Fruit fly (Drosophila melanogaster) whole organism, prepupa: ENCODE results near the gene CG46383.

Source experiments
- Blimp-1 ChIP-seq: fragments of 200-800 bp; sonication (Bioruptor generic); optimal IDR thresholded peaks from 3 replicates; lab custom pipeline; 2017; ENCODE audit warnings: missing biosample characterization, missing genetic modification characterization, mild to moderate bottlenecking, moderate library complexity, missing genetic modification reagents
- CG11294 ChIP-seq: fragments of 200-800 bp; sonication (Bioruptor generic); IDR thresholded peaks from 2 replicates; pipeline ENCODE4 v1.3.6; 2022; ENCODE audit warnings: missing biosample characterization, missing genetic modification characterization
- CG11762 ChIP-seq: fragments of 200-800 bp; sonication (Bioruptor generic); optimal IDR thresholded peaks from 3 replicates; lab custom pipeline; 2016; ENCODE audit warnings: missing biosample characterization, missing genetic modification characterization; ENCODE audit not compliant: insufficient read depth
- CG11902 ChIP-seq: fragments of 200-800 bp; sonication (Bioruptor generic); optimal IDR thresholded peaks from 3 replicates; lab custom pipeline; 2016; ENCODE audit warnings: missing biosample characterization, missing genetic modification characterization
- CG15336 ChIP-seq: fragments of 200-800 bp; sonication (Bioruptor generic); IDR thresholded peaks from 2 replicates; pipeline ENCODE4 v1.3.6; 2022; ENCODE audit warnings: missing biosample characterization, missing genetic modification characterization
- CG16779 ChIP-seq: fragments of 200-800 bp; sonication (Bioruptor generic); optimal IDR thresholded peaks from 3 replicates; lab custom pipeline; 2017; ENCODE audit warnings: missing biosample characterization, mild to moderate bottlenecking, missing genetic modification characterization
- CG3032 ChIP-seq: fragments of 200-800 bp; optimal IDR thresholded peaks from 2 replicates; lab custom pipeline; 2019; ENCODE audit warnings: missing biosample characterization, mild to moderate bottlenecking, missing genetic modification characterization, moderate library complexity
- CG31627 ChIP-seq: fragments of 200-800 bp; sonication (Bioruptor generic); optimal IDR thresholded peaks from 3 replicates; lab custom pipeline; 2016; ENCODE audit warnings: missing biosample characterization, missing genetic modification characterization
- CG34406 ChIP-seq: fragments of 200-800 bp; sonication (Bioruptor generic); optimal IDR thresholded peaks from 3 replicates; lab custom pipeline; 2016; ENCODE audit warnings: missing biosample characterization, missing genetic modification characterization
- CG3919 ChIP-seq: fragments of 200-800 bp; sonication (Bioruptor generic); optimal IDR thresholded peaks from 3 replicates; lab custom pipeline; 2016; ENCODE audit warnings: missing biosample characterization, missing genetic modification characterization
- CG6163 ChIP-seq: fragments of 200-800 bp; sonication (Bioruptor generic); IDR thresholded peaks from 3 replicates; pipeline ENCODE4 v1.3.6; 2022; ENCODE audit warnings: missing biosample characterization, missing genetic modification characterization
- CG6276 ChIP-seq: fragments of 200-800 bp; sonication (Bioruptor generic); optimal IDR thresholded peaks from 2 replicates; lab custom pipeline; 2017; ENCODE audit warnings: missing biosample characterization, mild to moderate bottlenecking, missing genetic modification characterization
- CG6808 ChIP-seq: fragments of 200-800 bp; sonication (Bioruptor generic); optimal IDR thresholded peaks from 3 replicates; lab custom pipeline; 2017; ENCODE audit warnings: missing biosample characterization, missing genetic modification characterization, mild to moderate bottlenecking, moderate library complexity, missing genetic modification reagents
- CG6854 ChIP-seq: fragments of 200-800 bp; sonication (Bioruptor generic); optimal IDR thresholded peaks from 2 replicates; lab custom pipeline; 2017; ENCODE audit warnings: missing biosample characterization, mild to moderate bottlenecking, missing genetic modification characterization
- CG7368 ChIP-seq: fragments of 200-800 bp; sonication (Bioruptor generic); optimal IDR thresholded peaks from 3 replicates; lab custom pipeline; 2016; ENCODE audit warnings: missing biosample characterization, missing genetic modification characterization
- CG8119 ChIP-seq: fragments of 200-800 bp; sonication (Bioruptor generic); IDR thresholded peaks from 3 replicates; pipeline ENCODE4 v1.3.6; 2022; ENCODE audit warnings: missing biosample characterization, missing genetic modification characterization
- CG8319 ChIP-seq: fragments of 200-800 bp; sonication (Bioruptor generic); optimal IDR thresholded peaks from 3 replicates; lab custom pipeline; 2016; ENCODE audit warnings: missing biosample characterization, missing genetic modification characterization
- CG8632 ChIP-seq: fragments of 200-800 bp; sonication (Bioruptor generic); optimal IDR thresholded peaks from 3 replicates; lab custom pipeline; 2016; ENCODE audit warnings: missing biosample characterization, missing genetic modification characterization
- CG9139 ChIP-seq: fragments of 200-800 bp; sonication (Bioruptor generic); optimal IDR thresholded peaks from 3 replicates; lab custom pipeline; 2017; ENCODE audit warnings: missing biosample characterization, mild to moderate bottlenecking, missing genetic modification characterization
- Eip78C ChIP-seq: fragments of 200-800 bp; sonication (Bioruptor generic); peaks from one replicate; lab custom pipeline; 2016; ENCODE audit warnings: missing biosample characterization, missing genetic modification characterization
- Eip93F ChIP-seq: fragments of 200-800 bp; sonication (Bioruptor generic); optimal IDR thresholded peaks from 2 replicates; lab custom pipeline; 2016; ENCODE audit warnings: missing biosample characterization, mild to moderate bottlenecking, missing genetic modification characterization
- Ets96B ChIP-seq: fragments of 200-800 bp; optimal IDR thresholded peaks from 2 replicates; lab custom pipeline; 2019; ENCODE audit warnings: missing biosample characterization, mild to moderate bottlenecking, missing genetic modification characterization, moderate library complexity
- Gug ChIP-seq: fragments of 200-800 bp; sonication (Bioruptor generic); IDR thresholded peaks from 2 replicates; pipeline ENCODE4 v1.3.6; 2022; ENCODE audit warnings: missing biosample characterization, missing genetic modification characterization
- Hr38 ChIP-seq: sonication (Bioruptor generic); optimal IDR thresholded peaks from 2 replicates; lab custom pipeline; 2016; ENCODE audit warnings: missing biosample characterization, missing genetic modification characterization
- Hr39 ChIP-seq: fragments of 200-800 bp; sonication (Bioruptor generic); optimal IDR thresholded peaks from 2 replicates; lab custom pipeline; 2016; ENCODE audit warnings: missing biosample characterization, missing genetic modification characterization
- Hr4 ChIP-seq: fragments of 200-800 bp; sonication (Bioruptor generic); optimal IDR thresholded peaks from 3 replicates; lab custom pipeline; 2016; ENCODE audit warnings: missing biosample characterization, missing genetic modification characterization
- Lpt ChIP-seq: fragments of 200-800 bp; sonication (Bioruptor generic); optimal IDR thresholded peaks from 3 replicates; lab custom pipeline; 2016; ENCODE audit warnings: missing biosample characterization, missing genetic modification characterization
- Met ChIP-seq: fragments of 200-800 bp; sonication (Bioruptor generic); optimal IDR thresholded peaks from 3 replicates; lab custom pipeline; 2016; ENCODE audit warnings: missing biosample characterization, missing genetic modification characterization
- Sox102F ChIP-seq: fragments of 200-800 bp; sonication (Bioruptor generic); optimal IDR thresholded peaks from 2 replicates; lab custom pipeline; 2016; ENCODE audit warnings: missing biosample characterization, mild to moderate bottlenecking, missing genetic modification characterization
- Sox14 ChIP-seq: fragments of 200-800 bp; sonication (Bioruptor generic); optimal IDR thresholded peaks from 3 replicates; lab custom pipeline; 2016; ENCODE audit warnings: missing biosample characterization, missing genetic modification characterization
- achi ChIP-seq: fragments of 200-800 bp; sonication (Bioruptor generic); optimal IDR thresholded peaks from 3 replicates; lab custom pipeline; 2016; ENCODE audit warnings: missing biosample characterization, missing genetic modification characterization
- acj6 ChIP-seq: fragments of 200-800 bp; sonication (Bioruptor generic); optimal IDR thresholded peaks from 3 replicates; lab custom pipeline; 2016; ENCODE audit warnings: missing biosample characterization, missing genetic modification characterization
- cyc ChIP-seq: fragments of 200-800 bp; sonication (Bioruptor generic); optimal IDR thresholded peaks from 3 replicates; lab custom pipeline; 2016; ENCODE audit warnings: missing biosample characterization, missing genetic modification characterization
- dsx ChIP-seq: fragments of 200-800 bp; optimal IDR thresholded peaks from 3 replicates; lab custom pipeline; 2019; ENCODE audit warnings: missing biosample characterization, mild to moderate bottlenecking, missing genetic modification characterization, moderate library complexity; ENCODE audit not compliant: poor library complexity, severe bottlenecking
- eg ChIP-seq: fragments of 200-800 bp; sonication (Bioruptor generic); IDR thresholded peaks from 3 replicates; pipeline ENCODE4 v1.3.6; 2022; ENCODE audit warnings: missing biosample characterization, missing genetic modification characterization
- esn ChIP-seq: fragments of 200-800 bp; sonication (Bioruptor generic); optimal IDR thresholded peaks from 2 replicates; lab custom pipeline; 2016; ENCODE audit warnings: missing biosample characterization, mild to moderate bottlenecking, missing genetic modification characterization, moderate library complexity
- fd85E ChIP-seq: fragments of 200-800 bp; sonication (Bioruptor generic); optimal IDR thresholded peaks from 3 replicates; lab custom pipeline; 2016; ENCODE audit warnings: missing biosample characterization, missing genetic modification characterization
- fkh ChIP-seq: fragments of 200-800 bp; sonication (Bioruptor generic); optimal IDR thresholded peaks from 3 replicates; lab custom pipeline; 2017; ENCODE audit warnings: missing biosample characterization, mild to moderate bottlenecking, missing genetic modification characterization, moderate library complexity
- pdm3 ChIP-seq: fragments of 200-800 bp; sonication (Bioruptor generic); optimal IDR thresholded peaks from 3 replicates; lab custom pipeline; 2016; ENCODE audit warnings: missing biosample characterization, missing genetic modification characterization
- ss ChIP-seq, 2 experiments: fragments of 200-800 bp; sonication (Bioruptor generic); optimal IDR thresholded peaks; 2 replicates in 1 of 2; 3 replicates in 1 of 2; lab custom pipeline; 2017 to 2018; ENCODE audit warnings: mild to moderate bottlenecking in 2 of 2, missing biosample characterization in 2 of 2, missing genetic modification characterization in 2 of 2, moderate library complexity in 1 of 2
- svp ChIP-seq: fragments of 200-800 bp; sonication (Bioruptor generic); peaks from one replicate; lab custom pipeline; 2016; ENCODE audit warnings: missing biosample characterization, missing genetic modification characterization
- topi ChIP-seq: fragments of 200-800 bp; sonication (Bioruptor generic); optimal IDR thresholded peaks from 3 replicates; lab custom pipeline; 2016; ENCODE audit warnings: missing biosample characterization, missing genetic modification characterization

CG46383 gene

DNA sequence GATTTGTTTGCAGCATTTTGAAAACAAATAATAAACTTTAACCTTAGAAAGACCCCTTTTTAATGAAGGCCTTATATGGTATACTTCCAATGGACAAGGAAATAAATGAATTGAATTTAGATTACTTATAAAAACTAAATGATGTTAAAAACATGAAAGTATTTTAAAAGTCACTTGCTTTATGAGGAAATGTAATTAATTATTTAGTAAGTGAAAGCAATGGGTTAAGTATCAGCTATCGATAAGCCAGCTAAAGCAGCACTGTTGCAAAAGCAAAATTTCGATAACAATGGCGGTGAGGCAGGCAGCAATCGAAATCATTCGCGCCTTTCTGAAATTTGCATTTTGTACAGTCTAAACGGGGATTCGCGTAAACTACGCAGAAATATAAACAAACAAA is 14.4 kb upstream of the CG46383 start, which contains the start of the genes CG32856 and Rbf2 (continued):
- TF ChIP-seq CG16779, result peak; percentile 60
- no peak for TF ChIP-seq Hr38 (GFP tag; lab: Kevin White, UChicago)
- TF ChIP-seq CG3032 (tag; lab: Kevin White, UChicago), result peak; percentile 77
- TF ChIP-seq CG6163 (GFP tag; lab: Robert Waterston, UW), result no peak; the same call in 2 of the 3 replicates
- TF ChIP-seq acj6 (GFP tag; lab: Kevin White, UChicago), result peak; percentile 93
- peak; percentile 88 for TF ChIP-seq achi
- TF ChIP-seq Hr39, result peak; percentile 93
- peak; percentile 90 for TF ChIP-seq CG15336 (GFP tag; lab: Robert Waterston, UW)
- no peak for TF ChIP-seq CG3919 (GFP tag; lab: Kevin White, UChicago)
- TF ChIP-seq Gug (GFP tag; lab: Robert Waterston, UW), result no peak
- TF ChIP-seq CG11762, result no peak
- peak; percentile 94 for TF ChIP-seq pdm3 (GFP tag; lab: Kevin White, UChicago)
- TF ChIP-seq Eip78C (GFP tag; lab: Kevin White, UChicago), result peak; percentile 97
- TF ChIP-seq CG31627 (GFP tag; lab: Kevin White, UChicago), result peak; percentile 95
- peak; percentile 89 for TF ChIP-seq CG34406 (GFP tag; lab: Kevin White, UChicago)
- TF ChIP-seq Blimp-1 (GFP tag; lab: Kevin White, UChicago), result no peak
- no peak for TF ChIP-seq CG6808 (GFP tag; lab: Kevin White, UChicago)
- peak; percentile 79 for TF ChIP-seq topi (GFP tag; lab: Kevin White, UChicago)

DNA sequence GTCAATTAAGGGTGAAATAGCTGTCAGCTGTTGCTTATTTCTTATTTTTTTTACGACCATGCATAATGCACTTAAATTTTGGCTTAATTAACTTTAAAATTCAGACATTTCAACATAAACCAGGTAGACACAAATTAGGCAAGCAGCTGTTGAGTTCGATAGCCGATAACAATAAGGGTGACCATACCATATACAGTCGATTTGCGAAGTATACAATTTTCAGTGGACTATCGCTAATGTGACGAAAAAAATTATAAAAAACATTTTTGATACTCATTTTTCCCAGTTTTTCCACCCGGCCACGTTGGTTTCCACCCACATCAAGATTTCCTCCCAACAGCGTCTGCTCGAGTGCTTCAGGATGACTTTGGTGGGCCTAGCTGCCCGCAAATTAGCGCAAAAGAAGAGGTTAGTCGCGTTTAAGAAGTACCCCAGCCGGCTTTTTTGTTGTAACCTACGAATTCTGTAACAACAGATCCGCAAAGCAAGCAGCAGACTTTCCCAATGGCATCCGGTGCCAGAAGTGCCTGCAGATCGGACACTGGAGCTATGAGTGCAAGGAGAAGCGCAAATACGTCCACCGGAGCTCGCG is 13.0 kb upstream of the CG46383 start, which contains the start of the genes CG4287 and CG5516:
Gene CG4287 (minus strand): TSS at position 178 of the 592 bp plus-strand sequence.
Gene CG5516 (plus strand): TSS at position 195 of the 592 bp plus-strand sequence.
- peak; percentile 11 for TF ChIP-seq Hr4 (GFP tag; lab: Kevin White, UChicago)
- TF ChIP-seq Sox102F (GFP tag; lab: Kevin White, UChicago), result no peak
- TF ChIP-seq dsx, result peak; percentile 41
- peak; percentile 65 for TF ChIP-seq esn (GFP tag; lab: Kevin White, UChicago)
- TF ChIP-seq svp, result peak; percentile 42
- peak; percentile 13 for TF ChIP-seq cyc
- no peak for TF ChIP-seq Gug (GFP tag; lab: Robert Waterston, UW)
- TF ChIP-seq, all 60 proteins: peak for 5

DNA sequence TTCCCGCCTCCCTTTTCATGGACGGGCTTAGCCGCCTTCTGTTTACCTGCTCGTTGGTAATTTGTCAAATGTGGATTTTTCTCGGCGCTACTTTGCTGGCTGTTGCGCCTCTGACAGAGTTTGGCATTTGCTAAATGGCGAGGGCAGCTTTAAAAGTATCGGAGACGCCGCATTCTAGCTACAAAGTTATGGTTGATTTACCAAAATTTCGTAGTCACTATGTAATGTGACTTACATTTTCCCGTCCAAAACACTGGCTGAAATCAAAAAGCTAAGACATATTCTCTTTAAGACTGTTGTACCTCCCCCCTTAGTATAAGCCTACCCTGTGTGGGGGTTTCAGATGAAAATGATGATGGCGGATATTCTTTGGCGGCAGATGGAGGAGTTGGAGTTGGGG is 3.1 kb downstream of the CG46383 start:
- 0 out of 3 replicates have a peak, but pooled peaks have one; percentile 33 for TF ChIP-seq CG6163 (GFP tag; lab: Robert Waterston, UW)
- no peak for TF ChIP-seq Gug (GFP tag; lab: Robert Waterston, UW)
- TF ChIP-seq CG11294 (GFP tag; lab: Robert Waterston, UW), result no peak
- no peak for TF ChIP-seq fkh (GFP tag; lab: Kevin White, UChicago)
- TF ChIP-seq fd85E, result no peak
- TF ChIP-seq Hr4 (GFP tag; lab: Kevin White, UChicago), result no peak
- no peak for TF ChIP-seq Lpt (GFP tag; lab: Kevin White, UChicago)

DNA sequence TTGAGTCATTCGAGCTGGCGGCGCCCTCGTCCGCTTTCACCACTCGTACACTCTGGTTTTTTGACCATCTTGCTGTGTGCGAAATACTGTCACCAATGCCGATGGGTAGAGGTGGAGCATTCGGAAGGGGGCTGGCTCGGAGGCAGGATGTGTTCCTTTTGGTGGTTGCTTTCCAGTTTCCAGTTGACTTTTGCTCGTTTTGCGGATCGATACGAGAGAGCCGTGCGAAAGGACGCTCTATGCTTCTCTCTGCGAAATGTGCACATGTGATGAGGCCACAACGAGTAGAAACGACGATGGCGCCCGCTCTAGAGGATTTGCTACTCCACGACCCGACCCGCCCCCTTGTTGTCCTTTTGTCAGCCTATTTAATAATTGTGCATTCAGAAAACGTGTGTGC is 13.0 kb downstream of the CG46383 start:
- TF ChIP-seq CG3919 (GFP tag; lab: Kevin White, UChicago) (no peak), CG6276 (no peak), eg (GFP tag; lab: Robert Waterston, UW) (0 out of 3 replicates have a peak, but pooled peaks have one; percentile 14), Ets96B (no peak)

DNA sequence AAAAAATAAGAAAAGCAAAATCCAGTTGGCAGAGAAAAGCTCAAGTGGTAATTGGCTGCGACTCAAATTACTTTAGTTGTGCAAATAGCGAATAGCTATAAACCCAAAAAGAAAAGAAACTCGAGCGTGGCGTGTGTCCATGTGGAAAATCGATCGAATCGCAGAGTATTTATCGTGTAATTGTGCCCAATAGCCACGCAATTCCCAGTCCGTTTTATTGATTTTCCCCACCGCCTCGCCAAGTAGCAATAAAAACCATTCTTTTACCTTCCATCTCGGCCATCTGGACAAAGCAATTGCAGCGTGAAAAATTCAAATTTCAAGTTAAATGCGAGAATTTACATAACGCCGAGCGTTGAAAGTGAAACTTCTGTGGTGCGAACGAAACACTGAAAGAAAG is 15.2 kb downstream of the CG46383 start:
- TF ChIP-seq CG8632 (GFP tag; lab: Kevin White, UChicago) (no peak), CG8319 (GFP tag; lab: Kevin White, UChicago) (no peak), pdm3 (GFP tag; lab: Kevin White, UChicago) (no peak), CG7368 (GFP tag; lab: Kevin White, UChicago) (no peak), CG11902 (GFP tag; lab: Kevin White, UChicago) (no peak), Sox102F (GFP tag; lab: Kevin White, UChicago) (no peak), CG6854 (GFP tag; lab: Kevin White, UChicago) (no peak), CG11762 (no peak), Eip93F (GFP tag; lab: Kevin White, UChicago) (no peak), ss (GFP tag; optimal IDR thresholded peaks at IDR 0.05; lab: Kevin White, UChicago) (no peak), topi (GFP tag; lab: Kevin White, UChicago) (no peak), CG8119 (GFP tag; lab: Robert Waterston, UW) (no peak), CG9139 (GFP tag; lab: Kevin White, UChicago) (no peak), cyc (no peak), svp (no peak), Sox14 (GFP tag; lab: Kevin White, UChicago) (no peak), Met (GFP tag; lab: Kevin White, UChicago) (no peak), CG31627 (GFP tag; lab: Kevin White, UChicago) (no peak)
